Worm (Caenorhabditis elegans): Measurements from ENCODE around the gene str-108.

DNA sequence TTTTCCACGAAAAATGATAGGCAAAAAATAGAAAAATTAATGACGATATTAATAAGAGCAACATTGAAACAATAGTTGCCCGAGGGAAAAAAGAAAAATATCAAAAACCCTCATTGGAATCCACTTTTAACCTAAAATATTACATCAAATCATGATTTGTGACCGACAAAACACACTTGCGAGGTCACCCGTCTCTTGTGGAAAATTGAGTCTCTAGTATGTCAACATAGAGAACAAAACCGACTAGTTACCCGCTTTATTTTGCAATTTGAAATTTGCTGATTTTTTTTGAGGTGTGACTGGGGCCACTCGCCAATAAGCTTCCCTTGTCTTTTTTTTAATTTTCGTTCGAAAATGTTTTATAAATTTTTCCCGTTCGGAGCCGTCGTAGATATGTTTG is 9.7 kb downstream of the str-108 start, which contains the start of gene cyp-33D1:
- no peak for TF ChIP-seq nfya-1 (tag; optimal IDR thresholded peaks at IDR 0.05)
- no peak for TF ChIP-seq pha-4 (tag; optimal IDR thresholded peaks at IDR 0.05)
- no peak for TF ChIP-seq odd-2 (tag; optimal IDR thresholded peaks at IDR 0.05)
- TF ChIP-seq mec-3 (tag; optimal IDR thresholded peaks at IDR 0.05; ENCODE audit: borderline replicate concordance) = no peak
- no peak for TF ChIP-seq gmeb-2 (tag; optimal IDR thresholded peaks at IDR 0.05)
